Fruit fly (Drosophila melanogaster) ovary, adult (tissue): Measurements from ENCODE around the gene CG7523.

Experiments
- CG17801 ChIP-seq: fragments of 200-800 bp; optimal IDR thresholded peaks from 2 replicates; lab custom pipeline; 2019; ENCODE audit warnings: missing biosample characterization, mild to moderate bottlenecking, missing genetic modification characterization, moderate library complexity; ENCODE audit not compliant: partially characterized antibody

Gene CG7523

dm6 chr3R:17707799-17708198 is 37.1 kb upstream of the CG7523 start:
- no peak for TF ChIP-seq CG17801 (GFP tag; lab: Kevin White, UChicago)

dm6 chr3R:17706971-17707406 is 36.3 kb upstream of the CG7523 start:
- no peak for TF ChIP-seq CG17801 (GFP tag; lab: Kevin White, UChicago)

dm6 chr3R:17705899-17706831 is 35.5 kb upstream of the CG7523 start:
- peak; percentile 70 for TF ChIP-seq CG17801 (GFP tag; lab: Kevin White, UChicago)

dm6 chr3R:17705140-17705539 is 34.4 kb upstream of the CG7523 start:
- TF ChIP-seq CG17801 (GFP tag; lab: Kevin White, UChicago), result no peak

- no peak for TF ChIP-seq CG17801 (GFP tag; lab: Kevin White, UChicago)
These were observed 33.8 kb upstream of the CG7523 start for dm6 chr3R:17704538-17704854.

- TF ChIP-seq CG17801 (GFP tag; lab: Kevin White, UChicago), result peak; percentile 98
These were observed 33.2 kb upstream of the CG7523 start for dm6 chr3R:17703691-17704537.

dm6 chr3R:17703024-17703690 is 32.5 kb upstream of the CG7523 start:
- TF ChIP-seq CG17801 (GFP tag; lab: Kevin White, UChicago), result peak; percentile 87

dm6 chr3R:17701971-17702845 is 31.5 kb upstream of the CG7523 start:
- no peak for TF ChIP-seq CG17801 (GFP tag; lab: Kevin White, UChicago)

- no peak for TF ChIP-seq CG17801 (GFP tag; lab: Kevin White, UChicago)
These were observed 30.5 kb upstream of the CG7523 start for dm6 chr3R:17701131-17701593.

dm6 chr3R:17700488-17701130 is 29.9 kb upstream of the CG7523 start:
- peak; percentile 99 for TF ChIP-seq CG17801 (GFP tag; lab: Kevin White, UChicago)

- no peak for TF ChIP-seq CG17801 (GFP tag; lab: Kevin White, UChicago)
These were observed 29.3 kb upstream of the CG7523 start for dm6 chr3R:17699891-17700487.

- TF ChIP-seq CG17801 (GFP tag; lab: Kevin White, UChicago), result no peak
These were observed 16.2 kb upstream of the CG7523 start, which contains the start of gene CG31249 for dm6 chr3R:17686875-17687274. Gene CG31249, minus strand, starts transcription at chr3R:17687071.

- peak; percentile 1 for TF ChIP-seq CG17801 (GFP tag; lab: Kevin White, UChicago)
These were observed 14.2 kb upstream of the CG7523 start, which contains the start of the genes CG31251 and CG31360 for dm6 chr3R:17684854-17685253. Gene CG31251, minus strand, starts transcription at chr3R:17684915. Gene CG31360, plus strand, starts transcription at chr3R:17685097.
